Worm (Caenorhabditis elegans): Measurements from ENCODE around the gene srh-82.

srh-82 gene

ce11 chrV:104474-104873, 40.4 kb upstream of the srh-82 start, which contains the start of gene picd-1 (continued):
- TF ChIP-seq gei-17 (GFP tag; optimal IDR thresholded peaks at IDR 0.05) (no peak), ztf-26 (tag; optimal IDR thresholded peaks at IDR 0.05) (no peak)

ce11 chrV:116243-116642, 28.7 kb upstream of the srh-82 start:
- TF ChIP-seq let-607 (tag; optimal IDR thresholded peaks at IDR 0.05) (no peak), sea-2 (GFP tag; IDR thresholded peaks at IDR 0.05) (0 out of 2 replicates have a peak, but pooled peaks have one; percentile 8), fkh-3 (tag; optimal IDR thresholded peaks at IDR 0.05) (peak; percentile 9), zfh-2 (GFP tag; conservative IDR thresholded peaks at IDR 0.05) (peak; percentile 72), egrh-3 (GFP tag; IDR thresholded peaks at IDR 0.05) (peak; percentile 37; the same call in 1 of the 2 replicates), F22D6.2 (tag; optimal IDR thresholded peaks at IDR 0.05) (no peak)

ce11 chrV:117312-117711, 27.6 kb upstream of the srh-82 start:
- no peak for TF ChIP-seq B0035.1 (tag; optimal IDR thresholded peaks at IDR 0.05)
- peak; percentile 31 for TF ChIP-seq F52B5.7 (tag; optimal IDR thresholded peaks at IDR 0.05)
- peak; percentile 34; the same call in 1 of the 2 replicates for TF ChIP-seq ztf-28 (GFP tag; IDR thresholded peaks at IDR 0.05)
- 0 out of 2 replicates have a peak, but pooled peaks have one; percentile 15 for TF ChIP-seq ztf-25 (GFP tag; IDR thresholded peaks at IDR 0.05)
- TF ChIP-seq cebp-2 (GFP tag; IDR thresholded peaks at IDR 0.05): peak; percentile 85; the same call in 1 of the 2 replicates
- TF ChIP-seq chd-7 (tag; optimal IDR thresholded peaks at IDR 0.05): peak; percentile 32
- no peak for TF ChIP-seq B0261.1 (tag; optimal IDR thresholded peaks at IDR 0.05)
- TF ChIP-seq ztf-26 (tag; optimal IDR thresholded peaks at IDR 0.05): no peak
- no peak for TF ChIP-seq fkh-3 (tag; optimal IDR thresholded peaks at IDR 0.05)
- TF ChIP-seq Y79H2A.3 (GFP tag; conservative IDR thresholded peaks at IDR 0.05): no peak
- TF ChIP-seq unc-62 (GFP tag; optimal IDR thresholded peaks at IDR 0.05): no peak
- peak; percentile 22; the same call in 1 of the 2 replicates for TF ChIP-seq mcd-1 (GFP tag; IDR thresholded peaks at IDR 0.05)
- TF ChIP-seq madf-10 (tag; optimal IDR thresholded peaks at IDR 0.05): no peak
- TF ChIP-seq attf-6 (GFP tag; IDR thresholded peaks at IDR 0.05): no peak
- 0 out of 2 replicates have a peak, but pooled peaks have one; percentile 25 for TF ChIP-seq madf-3 (GFP tag; IDR thresholded peaks at IDR 0.05)
- peak; percentile 84 for TF ChIP-seq egrh-3 (GFP tag; IDR thresholded peaks at IDR 0.05)
- TF ChIP-seq mel-28 (tag; optimal IDR thresholded peaks at IDR 0.05; ENCODE audit: borderline replicate concordance): no peak
- peak; percentile 28 for TF ChIP-seq zim-3 (tag; optimal IDR thresholded peaks at IDR 0.05)
- peak; percentile 90 for TF ChIP-seq zfh-2 (GFP tag; conservative IDR thresholded peaks at IDR 0.05)
- no peak for TF ChIP-seq unc-130 (GFP tag; optimal IDR thresholded peaks at IDR 0.05)

- TF ChIP-seq ceh-58 (GFP tag; IDR thresholded peaks at IDR 0.05): no peak
- peak; percentile 86 for TF ChIP-seq zfh-2 (GFP tag; conservative IDR thresholded peaks at IDR 0.05)
- TF ChIP-seq egrh-3 (GFP tag; IDR thresholded peaks at IDR 0.05): peak; percentile 25; the same call in 1 of the 2 replicates
- TF ChIP-seq cebp-2 (GFP tag; IDR thresholded peaks at IDR 0.05): 0 out of 2 replicates have a peak, but pooled peaks have one; percentile 52
Measured at ce11 chrV:122249-122648, 22.6 kb upstream of the srh-82 start.

ce11 chrV:122750-123149, 22.1 kb upstream of the srh-82 start, which contains the start of gene cgp-1:
Gene cgp-1, minus strand, starts transcription at chrV:122789.
- TF ChIP-seq Y95B8A.8 (GFP tag; IDR thresholded peaks at IDR 0.05): no peak
- TF ChIP-seq ceh-40 (GFP tag; IDR thresholded peaks at IDR 0.05): no peak
- TF ChIP-seq B0261.1 (tag; optimal IDR thresholded peaks at IDR 0.05): no peak
- no peak for TF ChIP-seq bed-1 (GFP tag; IDR thresholded peaks at IDR 0.05)
- no peak for TF ChIP-seq egl-44 (GFP tag; IDR thresholded peaks at IDR 0.05)
- no peak for TF ChIP-seq ceh-58 (GFP tag; IDR thresholded peaks at IDR 0.05)
- TF ChIP-seq let-607 (tag; optimal IDR thresholded peaks at IDR 0.05): peak in 1 of 2 experiments; percentile 11
- no peak for TF ChIP-seq nhr-120 (GFP tag; IDR thresholded peaks at IDR 0.05)
- TF ChIP-seq hmg-1.2 (GFP tag; IDR thresholded peaks at IDR 0.05): peak; percentile 9; the same call in 1 of the 2 replicates

Measured in whole organism, young adult.